Worm (Caenorhabditis elegans): ENCODE results near the gene slc-25A21.

ce11 chrX:16143853-16144252 lies 45.8 kb upstream of the slc-25A21 start:
- TF ChIP-seq T22C8.4 (GFP tag; IDR thresholded peaks at IDR 0.05) (peak; percentile 63), flt-1 (GFP tag; IDR thresholded peaks at IDR 0.05) (0 out of 2 replicates have a peak, but pooled peaks have one; percentile 40), cog-1 (tag; optimal IDR thresholded peaks at IDR 0.05) (no peak), klf-2 (GFP tag; conservative IDR thresholded peaks at IDR 0.05) (no peak)

All from whole organism, midembryonic.